Comparison of ENCODE assay signal across 1 fruit fly cellular context in genomic region chrX:5883394-5883793, dm6.
TF ChIP-seq lines count a peak whose summit lies in the region.

No protein-coding gene starts in this region.

TF ChIP-seq in whole organism, embryonic, 481 proteins besides CTCF, POLR2A, EP300 and RAD21 (continued from another document):
- TF ChIP-seq CG13287 (GFP tag; IDR thresholded peaks at IDR 0.05; lab: Robert Waterston, UW; ENCODE audit: partially characterized antibody) (peak; percentile 20; the same call in 1 of the 2 replicates), Stat92E (GFP tag; optimal IDR thresholded peaks at IDR 0.05; lab: Kevin White, UChicago) (no peak), pfk (GFP tag; optimal IDR thresholded peaks at IDR 0.05; lab: Kevin White, UChicago) (no peak), Antp (GFP tag; optimal IDR thresholded peaks at IDR 0.05; lab: Kevin White, UChicago) (peak; percentile 25), BtbVII (GFP tag; optimal IDR thresholded peaks at IDR 0.05; lab: Kevin White, UChicago) (no peak), hb (GFP tag; IDR thresholded peaks at IDR 0.05; lab: Robert Waterston, UW; ENCODE audit: partially characterized antibody) (no peak), Optix (GFP tag; IDR thresholded peaks at IDR 0.05; lab: Robert Waterston, UW) (no peak), Dip3 (GFP tag; optimal IDR thresholded peaks at IDR 0.05; lab: Kevin White, UChicago) (peak; percentile 21), odd (GFP tag; optimal IDR thresholded peaks at IDR 0.05; lab: Kevin White, UChicago) (no peak), chinmo (GFP tag; IDR thresholded peaks at IDR 0.05; lab: Robert Waterston, UW; ENCODE audit: partially characterized antibody) (no peak), CG12104 (GFP tag; optimal IDR thresholded peaks at IDR 0.05; lab: Kevin White, UChicago) (no peak), CG7963 (GFP tag; IDR thresholded peaks at IDR 0.05; lab: Robert Waterston, UW; ENCODE audit: partially characterized antibody) (0 out of 3 replicates have a peak, but pooled peaks have one; percentile 25), CG5180 (GFP tag; optimal IDR thresholded peaks at IDR 0.05; lab: Kevin White, UChicago) (no peak), Tbp (GFP tag; optimal IDR thresholded peaks at IDR 0.05; lab: Kevin White, UChicago) (no peak), H2.0 (GFP tag; IDR thresholded peaks at IDR 0.05; lab: Robert Waterston, UW) (no peak), dmrt11E (tag; optimal IDR thresholded peaks at IDR 0.05; lab: Kevin White, UChicago) (peak; percentile 6), amos (GFP tag; IDR thresholded peaks at IDR 0.05; lab: Robert Waterston, UW; ENCODE audit: partially characterized antibody) (peak; percentile 35; the same call in 1 of the 2 replicates), Sox100B (GFP tag; optimal IDR thresholded peaks at IDR 0.05; lab: Kevin White, UChicago) (no peak), corto (GFP tag; optimal IDR thresholded peaks at IDR 0.05; lab: Kevin White, UChicago) (no peak), jumu (GFP tag; optimal IDR thresholded peaks at IDR 0.05; lab: Kevin White, UChicago) (peak; percentile 17), tin (GFP tag; optimal IDR thresholded peaks at IDR 0.05; lab: Kevin White, UChicago) (peak; percentile 56), row (GFP tag; IDR thresholded peaks at IDR 0.05; lab: Robert Waterston, UW) (no peak), CG6854 (GFP tag; optimal IDR thresholded peaks at IDR 0.05; lab: Kevin White, UChicago) (no peak), CG30431 (GFP tag; optimal IDR thresholded peaks at IDR 0.05; lab: Kevin White, UChicago) (no peak), CG15011 (GFP tag; optimal IDR thresholded peaks at IDR 0.05; lab: Kevin White, UChicago) (no peak), CG15514 (GFP tag; optimal IDR thresholded peaks at IDR 0.05; lab: Kevin White, UChicago) (peak; percentile 64), Six4 (GFP tag; optimal IDR thresholded peaks at IDR 0.05; lab: Kevin White, UChicago) (no peak), Dp (GFP tag; optimal IDR thresholded peaks at IDR 0.05; lab: Kevin White, UChicago) (peak; percentile 84), CG10979 (tag; optimal IDR thresholded peaks at IDR 0.05; lab: Kevin White, UChicago) (no peak), CG6254 (GFP tag; optimal IDR thresholded peaks at IDR 0.05; lab: Kevin White, UChicago) (no peak), Lim3 (GFP tag; IDR thresholded peaks at IDR 0.05; lab: Robert Waterston, UW) (no peak), D19B (GFP tag; optimal IDR thresholded peaks at IDR 0.05; lab: Kevin White, UChicago) (no peak), oc (tag; optimal IDR thresholded peaks at IDR 0.05; lab: Kevin White, UChicago) (no peak), caup (GFP tag; optimal IDR thresholded peaks at IDR 0.05; lab: Kevin White, UChicago; ENCODE audit: severe bottlenecking) (no peak), fd96Cb (tag; optimal IDR thresholded peaks at IDR 0.05; lab: Kevin White, UChicago) (no peak), CrebB (tag; optimal IDR thresholded peaks at IDR 0.05; lab: Kevin White, UChicago) (no peak), Opbp (GFP tag; IDR thresholded peaks at IDR 0.05; lab: Robert Waterston, UW; ENCODE audit: partially characterized antibody) (peak; percentile 49; the same call in 1 of the 3 replicates), CG32532 (GFP tag; IDR thresholded peaks at IDR 0.05; lab: Robert Waterston, UW) (peak; percentile 71), sens (GFP tag; lab: Kevin White, UChicago) (peak; percentile 84), CG4424 (GFP tag; optimal IDR thresholded peaks at IDR 0.05; lab: Kevin White, UChicago) (peak; percentile 8), lilli (GFP tag; optimal IDR thresholded peaks at IDR 0.05; lab: Kevin White, UChicago) (peak; percentile 40), H15 (GFP tag; IDR thresholded peaks at IDR 0.05; lab: Robert Waterston, UW) (0 out of 3 replicates have a peak, but pooled peaks have one; percentile 42), CG7839 (tag; optimal IDR thresholded peaks at IDR 0.05; lab: Kevin White, UChicago) (peak; percentile 50), CG12299 (tag; optimal IDR thresholded peaks at IDR 0.05; lab: Kevin White, UChicago) (no peak), mirr (GFP tag; optimal IDR thresholded peaks at IDR 0.05; lab: Kevin White, UChicago) (no peak), MBD-R2 (GFP tag; IDR thresholded peaks at IDR 0.05; lab: Robert Waterston, UW) (0 out of 2 replicates have a peak, but pooled peaks have one; percentile 33), Drgx (GFP tag; IDR thresholded peaks at IDR 0.05; lab: Robert Waterston, UW) (no peak), CG34422 (GFP tag; IDR thresholded peaks at IDR 0.05; lab: Robert Waterston, UW) (0 out of 3 replicates have a peak, but pooled peaks have one; percentile 18), Sox102F (GFP tag; optimal IDR thresholded peaks at IDR 0.05; lab: Kevin White, UChicago) (peak; percentile 21), CG11723 (GFP tag; optimal IDR thresholded peaks at IDR 0.05; lab: Kevin White, UChicago) (no peak), CG12155 (GFP tag; optimal IDR thresholded peaks at IDR 0.05; lab: Kevin White, UChicago) (peak; percentile 6), CG5953 (GFP tag; IDR thresholded peaks at IDR 0.05; lab: Robert Waterston, UW) (no peak), danr (GFP tag; IDR thresholded peaks at IDR 0.05; lab: Robert Waterston, UW) (no peak), CG7357 (GFP tag; IDR thresholded peaks at IDR 0.05; lab: Robert Waterston, UW) (no peak), CG11504 (tag; optimal IDR thresholded peaks at IDR 0.05; lab: Kevin White, UChicago) (peak; percentile 47), vfl (GFP tag; optimal IDR thresholded peaks at IDR 0.05; lab: Kevin White, UChicago) (no peak), ro (GFP tag; IDR thresholded peaks at IDR 0.05; lab: Robert Waterston, UW) (no peak), CG34376 (GFP tag; optimal IDR thresholded peaks at IDR 0.05; lab: Kevin White, UChicago) (peak; percentile 15), Lhr (GFP tag; optimal IDR thresholded peaks at IDR 0.05; lab: Kevin White, UChicago) (peak; percentile 82), toy (GFP tag; IDR thresholded peaks at IDR 0.05; lab: Robert Waterston, UW) (no peak), CG2889 (GFP tag; IDR thresholded peaks at IDR 0.05; lab: Robert Waterston, UW) (no peak), ATbp (GFP tag; optimal IDR thresholded peaks at IDR 0.05; lab: Kevin White, UChicago) (no peak), sug (tag; optimal IDR thresholded peaks at IDR 0.05; lab: Kevin White, UChicago) (peak; percentile 52), CG11696 (GFP tag; IDR thresholded peaks at IDR 0.05; lab: Robert Waterston, UW) (no peak), CG3995 (GFP tag; optimal IDR thresholded peaks at IDR 0.05; lab: Kevin White, UChicago) (no peak), D (optimal IDR thresholded peaks at IDR 0.05; lab: Kevin White, UChicago) (no peak), D (GFP tag; optimal IDR thresholded peaks at IDR 0.05; lab: Kevin White, UChicago) (no peak), CG12236 (GFP tag; optimal IDR thresholded peaks at IDR 0.05; lab: Kevin White, UChicago) (no peak), CG3163 (GFP tag; optimal IDR thresholded peaks at IDR 0.05; lab: Kevin White, UChicago) (peak; percentile 15), NFAT (GFP tag; IDR thresholded peaks at IDR 0.05; lab: Robert Waterston, UW) (peak; percentile 67), CG4730 (GFP tag; IDR thresholded peaks at IDR 0.05; lab: Robert Waterston, UW) (no peak), CG6791 (GFP tag; IDR thresholded peaks at IDR 0.05; lab: Robert Waterston, UW; ENCODE audit: partially characterized antibody) (peak; percentile 50; the same call in 1 of the 3 replicates), Sin3A (optimal IDR thresholded peaks at IDR 0.05; lab: Kevin White, UChicago) (no peak), CG4820 (GFP tag; optimal IDR thresholded peaks at IDR 0.05; lab: Kevin White, UChicago) (peak; percentile 19), kah (GFP tag; optimal IDR thresholded peaks at IDR 0.05; lab: Kevin White, UChicago) (no peak), Ets97D (GFP tag; optimal IDR thresholded peaks at IDR 0.05; lab: Kevin White, UChicago) (peak; percentile 62), CG9727 (GFP tag; optimal IDR thresholded peaks at IDR 0.05; lab: Kevin White, UChicago) (no peak), CG12391 (tag; optimal IDR thresholded peaks at IDR 0.05; lab: Kevin White, UChicago) (peak; percentile 36), CG2116 (GFP tag; optimal IDR thresholded peaks at IDR 0.05; lab: Kevin White, UChicago) (peak; percentile 92), chif (GFP tag; optimal IDR thresholded peaks at IDR 0.05; lab: Kevin White, UChicago) (peak in 1 of 2 experiments; percentile 64), stc (GFP tag; IDR thresholded peaks at IDR 0.05; lab: Robert Waterston, UW) (no peak), CG10147 (GFP tag; optimal IDR thresholded peaks at IDR 0.05; lab: Kevin White, UChicago) (no peak), CG17186 (GFP tag; optimal IDR thresholded peaks at IDR 0.05; lab: Kevin White, UChicago) (no peak), inv (GFP tag; IDR thresholded peaks at IDR 0.05; lab: Robert Waterston, UW; ENCODE audit: partially characterized antibody) (no peak), CG17328 (GFP tag; IDR thresholded peaks at IDR 0.05; lab: Robert Waterston, UW) (peak; percentile 26; the same call in 1 of the 2 replicates), CG9876 (GFP tag; optimal IDR thresholded peaks at IDR 0.05; lab: Kevin White, UChicago) (peak; percentile 0), sqz (GFP tag; optimal IDR thresholded peaks at IDR 0.05; lab: Kevin White, UChicago) (no peak), Med (GFP tag; lab: Kevin White, UChicago) (peak; percentile 86), Oaz (GFP tag; IDR thresholded peaks at IDR 0.05; lab: Robert Waterston, UW) (no peak), tio (GFP tag; optimal IDR thresholded peaks at IDR 0.05; lab: Kevin White, UChicago) (no peak), CG16779 (GFP tag; IDR thresholded peaks at IDR 0.05; lab: Robert Waterston, UW) (peak; percentile 45; the same call in 1 of the 2 replicates), CG7372 (GFP tag; IDR thresholded peaks at IDR 0.05; lab: Robert Waterston, UW) (no peak), CG1647 (GFP tag; optimal IDR thresholded peaks at IDR 0.05; lab: Kevin White, UChicago) (no peak), CG42726 (GFP tag; IDR thresholded peaks at IDR 0.05; lab: Robert Waterston, UW; ENCODE audit: partially characterized antibody) (peak; percentile 79; the same call in 1 of the 2 replicates), gsb (GFP tag; IDR thresholded peaks at IDR 0.05; lab: Robert Waterston, UW) (no peak), Blimp-1 (GFP tag; optimal IDR thresholded peaks at IDR 0.05; lab: Kevin White, UChicago) (no peak), zen (tag; optimal IDR thresholded peaks at IDR 0.05; lab: Kevin White, UChicago) (peak; percentile 65), CG4360 (GFP tag; IDR thresholded peaks at IDR 0.05; lab: Robert Waterston, UW) (no peak), CG7556 (GFP tag; optimal IDR thresholded peaks at IDR 0.05; lab: Kevin White, UChicago) (no peak), Ravus (GFP tag; IDR thresholded peaks at IDR 0.05; lab: Robert Waterston, UW) (no peak), ac (GFP tag; optimal IDR thresholded peaks at IDR 0.05; lab: Kevin White, UChicago) (no peak), HLH54F (GFP tag; optimal IDR thresholded peaks at IDR 0.05; lab: Kevin White, UChicago) (peak; percentile 8), insv (GFP tag; optimal IDR thresholded peaks at IDR 0.05; lab: Kevin White, UChicago) (peak in 1 of 2 experiments; percentile 59), CG7271 (tag; optimal IDR thresholded peaks at IDR 0.05; lab: Kevin White, UChicago) (no peak), gem (tag; optimal IDR thresholded peaks at IDR 0.05; lab: Kevin White, UChicago) (peak; percentile 30), CG1024 (GFP tag; IDR thresholded peaks at IDR 0.05; lab: Robert Waterston, UW) (no peak), Dek (tag; optimal IDR thresholded peaks at IDR 0.05; lab: Kevin White, UChicago) (no peak), z (GFP tag; IDR thresholded peaks at IDR 0.05; lab: Robert Waterston, UW) (no peak), CG13894 (tag; optimal IDR thresholded peaks at IDR 0.05; lab: Kevin White, UChicago) (peak; percentile 67), gce (GFP tag; IDR thresholded peaks at IDR 0.05; lab: Robert Waterston, UW) (no peak), CG10959 (GFP tag; IDR thresholded peaks at IDR 0.05; lab: Robert Waterston, UW) (no peak), vvl (GFP tag; IDR thresholded peaks at IDR 0.05; lab: Robert Waterston, UW) (peak; percentile 82), fru (optimal IDR thresholded peaks at IDR 0.05; lab: Kevin White, UChicago) (no peak), CG17359 (tag; optimal IDR thresholded peaks at IDR 0.05; lab: Kevin White, UChicago) (peak; percentile 48), CG9797 (GFP tag; optimal IDR thresholded peaks at IDR 0.05; lab: Kevin White, UChicago) (no peak), CG12659 (GFP tag; optimal IDR thresholded peaks at IDR 0.05; lab: Kevin White, UChicago) (peak; percentile 45), B-H2 (GFP tag; optimal IDR thresholded peaks at IDR 0.05; lab: Kevin White, UChicago) (peak; percentile 25), CG18011 (GFP tag; optimal IDR thresholded peaks at IDR 0.05; lab: Kevin White, UChicago) (no peak), CG17361 (GFP tag; IDR thresholded peaks at IDR 0.05; lab: Robert Waterston, UW) (peak; percentile 36; the same call in 1 of the 3 replicates), ato (GFP tag; IDR thresholded peaks at IDR 0.05; lab: Robert Waterston, UW; ENCODE audit: partially characterized antibody) (no peak), wdn (GFP tag; IDR thresholded peaks at IDR 0.05; lab: Robert Waterston, UW) (no peak), Max (GFP tag; optimal IDR thresholded peaks at IDR 0.05; lab: Kevin White, UChicago) (no peak), Abd-B (GFP tag; optimal IDR thresholded peaks at IDR 0.05; lab: Kevin White, UChicago) (peak; percentile 2), slou (GFP tag; optimal IDR thresholded peaks at IDR 0.05; lab: Kevin White, UChicago) (peak; percentile 19), Myb (GFP tag; optimal IDR thresholded peaks at IDR 0.05; lab: Kevin White, UChicago) (peak; percentile 98), Side (GFP tag; optimal IDR thresholded peaks at IDR 0.05; lab: Kevin White, UChicago) (peak; percentile 12), al (GFP tag; IDR thresholded peaks at IDR 0.05; lab: Robert Waterston, UW) (no peak), h (optimal IDR thresholded peaks at IDR 0.05; lab: Kevin White, UChicago) (no peak), abd-A (tag; optimal IDR thresholded peaks at IDR 0.05; lab: Kevin White, UChicago) (no peak), HmgZ (tag; optimal IDR thresholded peaks at IDR 0.05; lab: Kevin White, UChicago) (peak; percentile 62), Trl (optimal IDR thresholded peaks at IDR 0.05; lab: Kevin White, UChicago) (no peak), Trl (GFP tag; optimal IDR thresholded peaks at IDR 0.05; lab: Kevin White, UChicago) (peak; percentile 43), lola (GFP tag; optimal IDR thresholded peaks at IDR 0.05; lab: Kevin White, UChicago) (no peak)
